Worm (Caenorhabditis elegans) whole organism, L2 larva: Measurements from ENCODE around the gene snpc-1.3.

Experiments
- ama-1 ChIP-seq: fragments of 150-350 bp; optimal IDR thresholded peaks from 2 replicates; lab custom pipeline; 2018; ENCODE audit warnings: inconsistent platforms
- ceh-82 ChIP-seq: fragments of 150-350 bp; optimal IDR thresholded peaks from 2 replicates; lab custom pipeline; 2014; ENCODE audit warnings: missing biosample characterization, missing genetic modification characterization
- gmeb-1 ChIP-seq: fragments of 150-350 bp; optimal IDR thresholded peaks from 2 replicates; lab custom pipeline; 2014; ENCODE audit warnings: missing biosample characterization, missing genetic modification characterization
- skn-1 ChIP-seq: sonication (generic microtip); optimal IDR thresholded peaks from 2 replicates; lab custom pipeline; 2017; ENCODE audit warnings: missing biosample characterization, missing genetic modification characterization
- ztf-11 ChIP-seq: sonication (generic microtip); optimal IDR thresholded peaks from 2 replicates; lab custom pipeline; 2017; ENCODE audit warnings: missing biosample characterization, missing genetic modification characterization

- TF ChIP-seq ama-1 (no peak), skn-1 (no peak), ztf-11 (tag; lab: Kevin White, UChicago) (no peak), ceh-82 (no peak), gmeb-1 (tag; lab: Kevin White, UChicago) (no peak)
Measured at ce11 chrV:5444037-5444436, 5.1 kb upstream of the snpc-1.3 start.
